Worm (Caenorhabditis elegans): ENCODE measurements around the gene lec-9.

ce11 chrX:17567378-17567777, 32.9 kb upstream of the lec-9 start, which contains the start of gene F39B3.7:
- TF ChIP-seq dao-5 (tag; optimal IDR thresholded peaks at IDR 0.05) (no peak), W03F9.2 (tag; optimal IDR thresholded peaks at IDR 0.05) (no peak), him-1 (tag; optimal IDR thresholded peaks at IDR 0.05) (no peak)
